Fruit fly (Drosophila melanogaster): ENCODE data around the gene CG31606.

The CG31606 gene

dm6 chr2L:8164219-8164618 is 16.8 kb downstream of the CG31606 start (continued):
- no peak for TF ChIP-seq zf30C (GFP tag; optimal IDR thresholded peaks at IDR 0.05)
- peak; percentile 89 for TF ChIP-seq CG10209 (GFP tag; optimal IDR thresholded peaks at IDR 0.05)
- peak; percentile 73 for TF ChIP-seq Mes4 (GFP tag; optimal IDR thresholded peaks at IDR 0.05)
- no peak for TF ChIP-seq NFAT (GFP tag; IDR thresholded peaks at IDR 0.05)
- TF ChIP-seq kay (GFP tag; optimal IDR thresholded peaks at IDR 0.05), result peak; percentile 79
- TF ChIP-seq Sox100B (GFP tag; optimal IDR thresholded peaks at IDR 0.05), result peak; percentile 87
- TF ChIP-seq Hr39 (optimal IDR thresholded peaks at IDR 0.05), result no peak
- TF ChIP-seq ERR (GFP tag; optimal IDR thresholded peaks at IDR 0.05), result peak; percentile 7
- peak; percentile 58 for TF ChIP-seq Oli (tag; optimal IDR thresholded peaks at IDR 0.05)
- TF ChIP-seq slou (GFP tag; optimal IDR thresholded peaks at IDR 0.05), result peak; percentile 18
- TF ChIP-seq Sox102F (GFP tag; optimal IDR thresholded peaks at IDR 0.05), result peak; percentile 84
- TF ChIP-seq Drgx (GFP tag; IDR thresholded peaks at IDR 0.05), result no peak
- TF ChIP-seq crol (GFP tag; IDR thresholded peaks at IDR 0.05), result no peak
- TF ChIP-seq Hmr (GFP tag; optimal IDR thresholded peaks at IDR 0.05), result peak; percentile 81
- TF ChIP-seq CG4617 (GFP tag; optimal IDR thresholded peaks at IDR 0.05; ENCODE audit: borderline replicate concordance), result peak; percentile 39
- peak; percentile 24; the same call in 1 of the 2 replicates for TF ChIP-seq Rx (GFP tag; IDR thresholded peaks at IDR 0.05)
- no peak for TF ChIP-seq CG34376 (GFP tag; optimal IDR thresholded peaks at IDR 0.05)
- peak; percentile 53; the same call in 1 of the 2 replicates for TF ChIP-seq Rfx (GFP tag; IDR thresholded peaks at IDR 0.05)
- TF ChIP-seq bab2 (GFP tag; optimal IDR thresholded peaks at IDR 0.05), result peak; percentile 83
- TF ChIP-seq fu2 (GFP tag; optimal IDR thresholded peaks at IDR 0.05), result no peak
- peak; percentile 67 for TF ChIP-seq CG13296 (GFP tag; optimal IDR thresholded peaks at IDR 0.05)
- TF ChIP-seq CG7839 (tag; optimal IDR thresholded peaks at IDR 0.05), result peak; percentile 65
- TF ChIP-seq CG13894 (tag; optimal IDR thresholded peaks at IDR 0.05), result no peak
- no peak for TF ChIP-seq lov (optimal IDR thresholded peaks at IDR 0.05)
- TF ChIP-seq lov (GFP tag; IDR thresholded peaks at IDR 0.05), result peak; percentile 90
- TF ChIP-seq CG5953 (GFP tag; IDR thresholded peaks at IDR 0.05), result peak; percentile 71; the same call in 1 of the 2 replicates
- TF ChIP-seq CG11723 (GFP tag; optimal IDR thresholded peaks at IDR 0.05), result peak; percentile 74
- TF ChIP-seq usp (GFP tag; optimal IDR thresholded peaks at IDR 0.05), result no peak
- TF ChIP-seq cg (GFP tag; optimal IDR thresholded peaks at IDR 0.05), result no peak
- no peak for TF ChIP-seq CG32772 (GFP tag; IDR thresholded peaks at IDR 0.05)
- TF ChIP-seq Lim3 (GFP tag; IDR thresholded peaks at IDR 0.05), result no peak
- peak; percentile 82 for TF ChIP-seq vvl (GFP tag; IDR thresholded peaks at IDR 0.05)
- TF ChIP-seq wdn (GFP tag; IDR thresholded peaks at IDR 0.05), result no peak
- TF ChIP-seq CG11560 (tag; IDR thresholded peaks at IDR 0.05), result no peak
- peak; percentile 56; the same call in 1 of the 2 replicates for TF ChIP-seq E2f1 (GFP tag; IDR thresholded peaks at IDR 0.05)
- peak; percentile 55 for TF ChIP-seq Fer1 (GFP tag; optimal IDR thresholded peaks at IDR 0.05)
- peak; percentile 87 for TF ChIP-seq CG31441 (GFP tag; IDR thresholded peaks at IDR 0.05)
- TF ChIP-seq Taf1 (GFP tag; IDR thresholded peaks at IDR 0.05), result no peak
- peak; percentile 92 for TF ChIP-seq CG2202 (tag; optimal IDR thresholded peaks at IDR 0.05)
- TF ChIP-seq grn (GFP tag; optimal IDR thresholded peaks at IDR 0.05), result peak; percentile 74
- TF ChIP-seq CG14667 (GFP tag; IDR thresholded peaks at IDR 0.05), result no peak
- TF ChIP-seq CG2712 (tag; optimal IDR thresholded peaks at IDR 0.05), result peak; percentile 84
- no peak for TF ChIP-seq CG6765 (GFP tag; optimal IDR thresholded peaks at IDR 0.05)
- peak; percentile 56 for TF ChIP-seq disco-r (GFP tag; optimal IDR thresholded peaks at IDR 0.05)
- TF ChIP-seq Fer2 (tag; optimal IDR thresholded peaks at IDR 0.05), result peak; percentile 54
- TF ChIP-seq Lpt (GFP tag; optimal IDR thresholded peaks at IDR 0.05), result no peak
- no peak for TF ChIP-seq klu (GFP tag; IDR thresholded peaks at IDR 0.05)
- TF ChIP-seq CG9817 (tag; optimal IDR thresholded peaks at IDR 0.05), result peak; percentile 34
- peak; percentile 29 to 63 for TF ChIP-seq Pdp1 (GFP tag; optimal IDR thresholded peaks at IDR 0.05)
- TF ChIP-seq sob (GFP tag; IDR thresholded peaks at IDR 0.05), result peak; percentile 39; the same call in 1 of the 2 replicates
- peak; percentile 52 for TF ChIP-seq HmgZ (tag; optimal IDR thresholded peaks at IDR 0.05)
- no peak for TF ChIP-seq nerfin-2 (GFP tag; IDR thresholded peaks at IDR 0.05; ENCODE audit: partially characterized antibody)

Data from whole organism, embryonic.